Worm (Caenorhabditis elegans) whole organism, L4/young adult: Measurements from ENCODE around the gene ver-1.

Experiments
- dao-5 ChIP-seq: sonication (generic microtip); optimal IDR thresholded peaks from 2 replicates; lab custom pipeline; 2016; ENCODE audit warnings: missing genotype, missing genetic modification characterization, moderate library complexity, missing compliant biosample characterization
- him-1 ChIP-seq: sonication (generic microtip); optimal IDR thresholded peaks from 2 replicates; lab custom pipeline; 2016; ENCODE audit warnings: missing genotype, missing genetic modification reagents, missing genetic modification characterization, missing compliant biosample characterization

- no peak for TF ChIP-seq him-1 (tag; lab: Kevin White, UChicago)
- TF ChIP-seq dao-5 (tag; lab: Kevin White, UChicago), result no peak
Observed at ce11 chrIII:187829-188228, 31.2 kb downstream of the ver-1 start, which contains the start of gene mxl-2.
